Worm (Caenorhabditis elegans) whole organism, L4/young adult: ENCODE measurements around the gene ttr-57.

Experiments
- dao-5 ChIP-seq: sonication (generic microtip); optimal IDR thresholded peaks from 2 replicates; lab custom pipeline; 2016; ENCODE audit warnings: missing genotype, missing genetic modification characterization, moderate library complexity, missing compliant biosample characterization
- him-1 ChIP-seq: sonication (generic microtip); optimal IDR thresholded peaks from 2 replicates; lab custom pipeline; 2016; ENCODE audit warnings: missing genotype, missing genetic modification reagents, missing genetic modification characterization, missing compliant biosample characterization

ce11 chrV:20556260-20556659 is 48.6 kb upstream of the ttr-57 start, which contains the start of gene Y38H6C.23:
- TF ChIP-seq him-1 (tag; lab: Kevin White, UChicago): no peak
- TF ChIP-seq dao-5 (tag; lab: Kevin White, UChicago): no peak
